Worm (Caenorhabditis elegans): ENCODE measurements around the gene hil-4.

DNA sequence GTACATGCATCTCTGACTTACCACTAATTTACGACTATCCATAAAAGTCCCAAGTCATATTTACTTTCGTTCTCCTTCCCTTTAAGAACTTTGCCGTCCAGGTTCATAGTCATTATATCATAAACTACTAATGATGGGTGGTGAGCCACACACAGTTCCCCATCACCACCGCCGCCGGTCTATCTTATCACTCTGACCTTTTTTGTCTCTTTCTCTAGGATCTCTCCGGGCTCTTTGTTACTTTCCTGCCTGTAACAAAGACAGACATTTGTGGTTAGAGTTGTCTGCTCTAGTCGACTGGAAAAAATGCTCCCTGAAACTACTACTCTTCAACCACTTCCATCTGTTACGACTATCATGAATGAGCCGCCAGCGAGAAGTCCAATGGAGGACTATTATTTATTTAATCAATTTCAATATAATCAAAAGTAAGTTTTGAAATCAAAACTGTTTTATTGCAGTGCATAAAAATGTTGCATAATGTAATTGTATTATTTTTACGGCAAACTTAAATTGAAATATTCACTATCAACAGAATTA is 16.4 kb downstream of the hil-4 start, which contains the start of gene elt-7:
- TF ChIP-seq aha-1 (tag; optimal IDR thresholded peaks at IDR 0.05) (no peak), ceh-82 (tag; optimal IDR thresholded peaks at IDR 0.05) (no peak), snpc-4 (tag; optimal IDR thresholded peaks at IDR 0.05) (no peak), zag-1 (tag; optimal IDR thresholded peaks at IDR 0.05) (no peak), egl-27 (tag; optimal IDR thresholded peaks at IDR 0.05) (no peak), nhr-12 (tag; optimal IDR thresholded peaks at IDR 0.05) (no peak), unc-62 (GFP tag; optimal IDR thresholded peaks at IDR 0.05) (no peak), sptf-1 (tag; optimal IDR thresholded peaks at IDR 0.05) (no peak), ama-1 (optimal IDR thresholded peaks at IDR 0.05) (no peak), rnt-1 (tag; optimal IDR thresholded peaks at IDR 0.05) (no peak), F16B12.6 (tag; optimal IDR thresholded peaks at IDR 0.05) (no peak), nhr-77 (tag; optimal IDR thresholded peaks at IDR 0.05) (no peak), jun-1 (tag; optimal IDR thresholded peaks at IDR 0.05) (no peak), lin-13 (GFP tag; optimal IDR thresholded peaks at IDR 0.05) (no peak)
